Fruit fly (Drosophila melanogaster) Kc167 (cell line): ENCODE measurements around the gene zfh1.

Experiments
- Myc ChIP-seq: fragments of >200 bp; optimal IDR thresholded peaks from 2 replicates; lab custom pipeline; 2017; ENCODE audit warnings: missing external identifiers
- Sin3A ChIP-seq: fragments of >200 bp; optimal IDR thresholded peaks from 2 replicates; lab custom pipeline; 2018; ENCODE audit warnings: missing external identifiers
- h ChIP-seq: fragments of >200 bp; optimal IDR thresholded peaks from 3 replicates; lab custom pipeline; 2018; ENCODE audit warnings: missing external identifiers
- insv ChIP-seq: fragments of >200 bp; optimal IDR thresholded peaks from 3 replicates; lab custom pipeline; 2018; ENCODE audit warnings: missing external identifiers
- psq ChIP-seq: fragments of >200 bp; optimal IDR thresholded peaks from 2 replicates; lab custom pipeline; 2017; ENCODE audit warnings: missing external identifiers
- ttk ChIP-seq: sonication (Bioruptor generic); optimal IDR thresholded peaks from 2 replicates; lab custom pipeline; 2017; ENCODE audit warnings: missing external identifiers

dm6 chr3R:30756191-30756590 lies 9.5 kb upstream of the zfh1 start:
- TF ChIP-seq h (lab: Kevin White, UChicago), result no peak
- no peak for TF ChIP-seq psq (lab: Kevin White, UChicago)
- TF ChIP-seq Myc (lab: Kevin White, UChicago), result no peak
- TF ChIP-seq ttk (lab: Kevin White, UChicago), result no peak
- TF ChIP-seq Sin3A (lab: Kevin White, UChicago), result no peak
- TF ChIP-seq insv, result no peak
